Fruit fly (Drosophila melanogaster) S2 (cell line): Measurements from ENCODE around the gene CG46042.

Experiments used
- CG8478 ChIP-seq: fragments of >200 bp; optimal IDR thresholded peaks from 2 replicates; lab custom pipeline; 2018
- CTCF ChIP-seq, 2 experiments: fragments of >200 bp; optimal IDR thresholded peaks; 2 replicates each; lab custom pipeline; 2018

CG46042 gene

dm6 chr3R:19942312-19942711 lies at the start of gene CG46042:
Gene CG46042, minus strand, starts transcription at chr3R:19942412.
- TF ChIP-seq CTCF (optimal IDR thresholded peaks at IDR 0.05; lab: Kevin White, UChicago) (no peak), CG8478 (no peak)

dm6 chr3R:19985376-19985775 lies 43.2 kb upstream of the CG46042 start:
- TF ChIP-seq CTCF (optimal IDR thresholded peaks at IDR 0.05; lab: Kevin White, UChicago) = no peak
- no peak for TF ChIP-seq CG8478

DNA sequence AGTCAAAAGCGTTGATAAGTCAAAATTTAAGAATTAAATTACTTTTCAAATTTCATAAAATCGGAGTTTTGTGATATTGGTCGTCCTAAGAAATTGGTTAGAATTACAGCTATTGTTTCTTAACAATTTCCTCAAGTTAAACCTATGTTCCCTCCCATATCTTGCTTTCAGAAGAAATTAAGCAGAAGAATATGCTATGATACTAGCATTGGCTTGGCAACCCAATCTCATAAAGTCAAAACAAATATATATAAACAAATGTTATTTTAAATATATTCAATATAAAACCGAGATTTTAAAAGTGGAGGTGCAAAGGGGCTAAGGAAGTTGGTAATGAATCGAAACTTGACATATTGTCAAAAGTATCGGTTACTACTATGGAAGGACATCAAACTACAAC lies 30.4 kb upstream of the CG46042 start, which contains the start of gene CG31213:
Gene CG31213 (plus strand): TSS at position 301 of the 400 bp plus-strand sequence.
- no peak for TF ChIP-seq CG8478
- TF ChIP-seq CTCF (optimal IDR thresholded peaks at IDR 0.05; lab: Kevin White, UChicago) = no peak

DNA sequence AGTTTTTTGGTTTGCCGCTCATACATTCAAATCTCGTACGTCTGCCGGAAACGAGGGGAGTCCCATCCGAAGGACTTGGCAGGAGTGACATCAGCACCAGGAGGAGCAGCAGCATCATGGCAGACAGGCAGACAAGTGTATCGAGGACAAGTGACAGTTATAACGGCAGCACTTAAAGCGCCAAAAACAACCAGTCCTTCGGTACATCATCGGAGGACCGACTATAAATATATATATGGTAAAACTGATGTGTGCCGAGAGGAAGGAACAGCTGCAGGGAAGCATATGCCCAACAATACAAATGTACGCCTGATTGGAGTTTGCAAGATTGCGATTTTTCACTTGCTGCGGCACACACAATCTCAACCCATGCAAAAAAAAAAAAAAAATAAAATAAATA lies 26.5 kb upstream of the CG46042 start:
- TF ChIP-seq CTCF (optimal IDR thresholded peaks at IDR 0.05; lab: Kevin White, UChicago) = no peak
- TF ChIP-seq CG8478 = no peak

DNA sequence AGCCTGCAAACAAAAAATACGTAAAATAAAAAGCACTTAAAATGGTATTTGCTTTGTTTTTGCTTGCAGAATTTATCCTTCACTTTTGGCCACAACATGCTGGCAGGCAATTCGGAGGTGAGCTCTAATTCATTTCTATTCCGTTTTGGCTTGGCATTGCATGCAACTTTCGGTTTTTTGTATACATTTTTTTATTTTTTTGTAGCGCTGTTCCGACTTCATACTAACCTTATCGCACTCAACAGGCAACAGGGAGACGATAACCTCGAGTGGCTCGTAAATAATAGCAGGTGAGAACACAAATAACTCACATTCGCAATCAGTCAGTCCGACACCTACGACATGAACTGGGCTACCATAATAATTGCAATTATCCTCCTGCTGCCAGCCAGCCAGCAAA lies 5.9 kb upstream of the CG46042 start, which contains the start of gene CG4783:
Gene CG4783 (plus strand): TSS at position 301 of the 400 bp plus-strand sequence.
- TF ChIP-seq CTCF (optimal IDR thresholded peaks at IDR 0.05; lab: Kevin White, UChicago) = no peak

dm6 chr3R:19938941-19939587 lies 3.1 kb downstream of the CG46042 start:
- TF ChIP-seq CG8478 (no peak), CTCF (optimal IDR thresholded peaks at IDR 0.05; lab: Kevin White, UChicago) (peak; percentile 33 to 43)

dm6 chr3R:19935777-19936125 lies 6.5 kb downstream of the CG46042 start:
- TF ChIP-seq CG8478 (no peak), CTCF (optimal IDR thresholded peaks at IDR 0.05; lab: Kevin White, UChicago) (no peak)

DNA sequence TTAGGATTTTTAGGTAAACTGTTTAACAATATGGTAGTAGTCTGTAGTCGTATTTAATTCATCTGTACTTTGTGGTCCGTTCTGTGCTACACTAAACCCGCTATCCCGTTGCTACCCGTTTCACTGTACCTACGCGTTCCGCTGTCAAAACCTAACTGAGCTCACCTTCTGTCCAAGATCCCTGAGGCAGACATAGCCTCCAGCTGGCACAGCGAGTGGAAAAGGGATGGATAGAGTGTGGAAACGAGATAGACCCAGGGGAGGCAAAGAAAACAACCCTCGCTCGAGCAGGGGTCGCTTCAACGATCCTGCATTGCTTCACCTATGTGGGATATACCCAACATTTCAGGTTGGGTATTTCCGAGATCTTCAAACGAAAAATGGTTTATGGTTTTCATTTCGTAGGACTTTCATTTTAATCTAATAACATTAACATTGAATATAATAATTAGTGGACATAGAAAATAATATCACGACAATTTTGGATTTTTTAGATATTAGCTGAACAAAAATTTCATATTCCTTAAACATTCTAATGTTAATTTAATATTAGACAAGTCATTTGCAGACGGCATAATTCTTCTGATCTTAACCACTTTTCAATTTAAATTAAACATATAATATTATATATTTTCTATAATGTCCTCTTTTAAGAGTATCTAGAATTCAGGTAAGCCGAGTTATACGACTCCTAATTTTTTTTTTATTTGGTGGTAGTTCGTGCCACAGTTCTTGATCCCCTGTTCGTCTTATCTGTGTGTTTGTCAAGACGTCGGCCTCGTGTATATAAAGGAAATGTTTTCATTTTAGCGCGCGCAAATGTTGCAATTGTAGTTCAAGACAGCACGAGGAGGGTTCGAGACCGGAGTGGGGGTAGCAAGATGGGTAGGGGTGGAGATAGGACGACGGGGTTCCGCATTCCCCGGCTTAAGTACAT lies 7.1 kb downstream of the CG46042 start, which contains the start of gene mira:
Gene mira (minus strand): TSS at position 281 of the 937 bp plus-strand sequence.
- no peak for TF ChIP-seq CG8478

DNA sequence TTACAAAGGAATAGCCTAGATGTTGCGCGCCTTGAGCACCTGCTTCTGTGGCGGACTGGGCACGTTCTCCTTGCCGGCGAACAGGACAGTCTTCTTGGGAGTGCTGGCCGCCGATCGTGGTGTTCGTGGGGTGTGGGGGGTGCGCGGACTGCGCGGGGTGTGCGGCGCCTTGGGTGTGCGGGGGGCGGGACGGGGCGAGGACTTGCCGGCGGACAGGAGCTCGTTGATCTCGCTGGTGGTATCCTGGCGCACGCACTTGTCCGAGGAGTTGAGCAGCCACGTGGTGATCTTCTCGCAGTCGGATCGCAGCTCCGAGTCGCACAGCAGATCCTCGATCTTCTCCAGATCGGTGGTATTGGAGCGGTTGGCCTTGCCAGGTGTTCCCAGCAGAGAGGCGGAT lies 10.0 kb downstream of the CG46042 start:
- no peak for TF ChIP-seq CTCF (optimal IDR thresholded peaks at IDR 0.05; lab: Kevin White, UChicago)
- no peak for TF ChIP-seq CG8478

- TF ChIP-seq CTCF (optimal IDR thresholded peaks at IDR 0.05; lab: Kevin White, UChicago) (no peak), CG8478 (no peak)
Measured at dm6 chr3R:19930913-19931706, 11.1 kb downstream of the CG46042 start.

DNA sequence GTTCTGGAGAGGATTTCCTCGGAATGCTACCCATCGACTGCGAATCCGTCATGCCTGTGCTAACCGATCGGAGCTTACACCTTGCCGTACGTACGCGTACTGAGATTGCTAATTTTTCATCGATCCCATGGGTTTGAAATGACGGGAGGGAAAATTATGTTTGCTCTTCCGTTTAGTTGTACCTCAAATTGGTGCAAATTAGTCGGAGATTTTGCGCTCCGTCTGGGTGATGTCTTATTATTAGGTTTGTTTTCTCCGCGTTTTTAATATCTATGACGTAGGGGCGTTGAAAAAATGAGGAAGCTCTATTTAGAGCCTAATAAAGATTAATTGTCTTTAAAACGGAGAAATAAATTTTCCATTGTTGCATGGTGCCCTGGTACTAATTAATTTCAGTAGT lies 13.7 kb downstream of the CG46042 start, which contains the start of gene CG4459:
Gene CG4459 (minus strand): TSS at position 101 of the 400 bp plus-strand sequence.
- TF ChIP-seq CTCF (optimal IDR thresholded peaks at IDR 0.05; lab: Kevin White, UChicago) (no peak), CG8478 (no peak)

DNA sequence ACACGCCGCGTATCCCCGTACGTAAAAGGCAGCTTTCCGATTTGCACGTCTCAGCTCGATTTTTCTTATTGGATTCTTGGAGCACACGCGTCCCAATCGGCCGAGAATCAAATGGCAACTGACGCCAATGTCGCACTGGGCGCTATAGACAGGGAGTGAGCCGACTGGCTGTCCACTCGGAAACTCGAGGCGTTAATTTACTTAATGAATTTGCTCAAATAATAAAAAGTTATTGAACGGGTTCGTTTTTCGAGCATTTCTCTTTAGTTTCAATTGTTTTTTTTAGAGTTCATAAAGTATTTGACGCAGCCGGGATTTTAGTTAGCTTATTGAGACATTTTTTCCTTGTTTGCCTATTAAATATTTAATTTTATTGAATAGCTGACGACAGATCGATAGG lies 16.9 kb downstream of the CG46042 start, which contains the start of gene CG4462:
Gene CG4462 (minus strand): TSS at position 101 of the 400 bp plus-strand sequence.
- no peak for TF ChIP-seq CTCF (optimal IDR thresholded peaks at IDR 0.05; lab: Kevin White, UChicago)
- no peak for TF ChIP-seq CG8478

dm6 chr3R:19924331-19924730 lies 17.9 kb downstream of the CG46042 start:
- TF ChIP-seq CTCF (optimal IDR thresholded peaks at IDR 0.05; lab: Kevin White, UChicago) (no peak), CG8478 (no peak)

DNA sequence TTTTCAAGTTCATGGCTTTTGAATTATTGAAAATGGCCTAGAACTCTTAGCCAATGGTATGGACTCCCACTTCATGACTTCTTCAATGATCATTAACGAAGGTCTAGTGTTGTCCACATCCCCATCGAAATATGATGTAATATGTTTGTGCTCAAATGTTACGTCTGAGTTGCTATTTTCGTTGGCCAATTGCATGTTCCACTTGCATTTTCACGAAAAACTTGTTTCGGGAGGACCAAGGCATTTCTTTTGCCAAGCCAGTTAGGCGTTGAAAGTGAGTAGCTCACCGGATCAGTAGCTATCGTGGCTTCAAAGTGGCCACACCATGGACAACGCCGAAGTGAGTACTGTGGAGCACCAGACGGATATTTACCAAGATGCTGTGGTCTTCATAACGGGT lies 24.0 kb downstream of the CG46042 start, which contains the start of gene CG4770:
Gene CG4770 (plus strand): TSS at position 301 of the 400 bp plus-strand sequence.
- no peak for TF ChIP-seq CTCF (optimal IDR thresholded peaks at IDR 0.05; lab: Kevin White, UChicago)
- no peak for TF ChIP-seq CG8478

dm6 chr3R:19917739-19918138 lies 24.5 kb downstream of the CG46042 start, which contains the start of gene CG4465:
Gene CG4465, minus strand, starts transcription at chr3R:19917839.
- TF ChIP-seq CG8478 (no peak), CTCF (optimal IDR thresholded peaks at IDR 0.05; lab: Kevin White, UChicago) (no peak)
